Fruit fly (Drosophila melanogaster) whole organism, embryonic: Measurements from ENCODE around the gene apn.

Experiments
- BEAF-32 ChIP-seq: fragments of 200-800 bp; sonication (Bioruptor generic); optimal IDR thresholded peaks from 3 replicates; lab custom pipeline; 2017; ENCODE audit warnings: missing biosample characterization, missing genetic modification characterization, mild to moderate bottlenecking, moderate library complexity, missing genetic modification reagents
- BtbVII ChIP-seq: fragments of 200-800 bp; sonication (Bioruptor generic); optimal IDR thresholded peaks from 3 replicates; lab custom pipeline; 2017; ENCODE audit warnings: missing biosample characterization, mild to moderate bottlenecking, missing genetic modification characterization
- CG10959 ChIP-seq: fragments of 200-800 bp; sonication (Bioruptor generic); IDR thresholded peaks from 2 replicates; pipeline ENCODE4 v1.3.6; 2022; ENCODE audit warnings: missing biosample characterization, missing genetic modification characterization
- CG11696 ChIP-seq: fragments of 200-800 bp; sonication (Bioruptor generic); IDR thresholded peaks from 2 replicates; pipeline ENCODE4 v1.3.6; 2022; ENCODE audit warnings: missing biosample characterization, missing genetic modification characterization
- CG12155 ChIP-seq: fragments of 200-800 bp; sonication (Bioruptor generic); optimal IDR thresholded peaks from 3 replicates; lab custom pipeline; 2016; ENCODE audit warnings: missing biosample characterization, missing genetic modification characterization
- CG15269 ChIP-seq: fragments of 200-800 bp; sonication (Bioruptor generic); optimal IDR thresholded peaks from 2 replicates; lab custom pipeline; 2018; ENCODE audit warnings: missing biosample characterization, mild to moderate bottlenecking, missing genetic modification characterization, moderate library complexity
- CG17385 ChIP-seq: fragments of 200-800 bp; sonication (Bioruptor generic); optimal IDR thresholded peaks from 3 replicates; lab custom pipeline; 2018; ENCODE audit warnings: missing biosample characterization, mild to moderate bottlenecking, missing genetic modification characterization
- CG1792 ChIP-seq: fragments of 200-800 bp; sonication (Bioruptor generic); optimal IDR thresholded peaks from 2 replicates; lab custom pipeline; 2016; ENCODE audit warnings: missing biosample characterization, missing genetic modification characterization
- CG2116 ChIP-seq: fragments of 200-800 bp; sonication (Bioruptor generic); optimal IDR thresholded peaks from 3 replicates; lab custom pipeline; 2018; ENCODE audit warnings: missing biosample characterization, mild to moderate bottlenecking, missing genetic modification characterization
- CG2889 ChIP-seq: fragments of 200-800 bp; sonication (Bioruptor generic); IDR thresholded peaks from 3 replicates; pipeline ENCODE4 v1.3.6; 2022; ENCODE audit warnings: missing biosample characterization, missing genetic modification characterization
- CG30431 ChIP-seq: fragments of 200-800 bp; sonication (Bioruptor generic); optimal IDR thresholded peaks from 2 replicates; lab custom pipeline; 2017; ENCODE audit warnings: missing biosample characterization, missing genetic modification characterization
- CG31388 ChIP-seq: fragments of 200-800 bp; sonication (Bioruptor generic); optimal IDR thresholded peaks from 2 replicates; lab custom pipeline; 2016; ENCODE audit warnings: missing biosample characterization, missing genetic modification characterization
- CG3163 ChIP-seq: fragments of 200-800 bp; sonication (Bioruptor generic); optimal IDR thresholded peaks from 3 replicates; lab custom pipeline; 2016; ENCODE audit warnings: missing biosample characterization, missing genetic modification characterization
- CG43689 ChIP-seq: fragments of 200-800 bp; sonication (Bioruptor generic); IDR thresholded peaks from 2 replicates; pipeline ENCODE4 v1.3.6; 2022; ENCODE audit warnings: missing biosample characterization, missing genetic modification characterization
- CG4424 ChIP-seq: fragments of 200-800 bp; sonication (Bioruptor generic); optimal IDR thresholded peaks from 3 replicates; lab custom pipeline; 2016; ENCODE audit warnings: missing biosample characterization, missing genetic modification characterization
- CG6272 ChIP-seq: fragments of 200-800 bp; sonication (Bioruptor generic); IDR thresholded peaks from 2 replicates; pipeline ENCODE4 v1.3.6; 2022; ENCODE audit warnings: missing biosample characterization, missing genetic modification characterization
- CG6689 ChIP-seq: fragments of 200-800 bp; sonication (Bioruptor generic); IDR thresholded peaks from 2 replicates; pipeline ENCODE4 v1.3.6; 2022; ENCODE audit warnings: missing biosample characterization, missing genetic modification characterization
- CG7786 ChIP-seq: fragments of 200-800 bp; sonication (Bioruptor generic); optimal IDR thresholded peaks from 2 replicates; lab custom pipeline; 2016; ENCODE audit warnings: missing biosample characterization, missing genetic modification characterization
- CG7928 ChIP-seq: fragments of 200-800 bp; sonication (Bioruptor generic); optimal IDR thresholded peaks from 2 replicates; lab custom pipeline; 2017; ENCODE audit warnings: missing biosample characterization, mild to moderate bottlenecking, missing genetic modification characterization
- CG8290 ChIP-seq, 3 experiments: fragments of 200-800 bp; sonication (Bioruptor generic); optimal IDR thresholded peaks; 2 replicates each; lab custom pipeline; 2016 to 2019; ENCODE audit warnings: missing biosample characterization in 3 of 3, missing genetic modification characterization in 3 of 3, mild to moderate bottlenecking in 2 of 3, moderate library complexity in 1 of 3
- CG8478 ChIP-seq: fragments of >200 bp; optimal IDR thresholded peaks from 2 replicates; lab custom pipeline; 2018
- CG8944 ChIP-seq: fragments of 200-800 bp; sonication (Bioruptor generic); optimal IDR thresholded peaks from 3 replicates; lab custom pipeline; 2016; ENCODE audit warnings: missing biosample characterization, missing genetic modification characterization
- Dfd ChIP-seq, 2 experiments: fragments of >200 bp; optimal IDR thresholded peaks; 2 replicates each; lab custom pipeline; 2017; ENCODE audit warnings: missing biosample characterization in 2 of 2, missing genetic modification characterization in 2 of 2
- Lim3 ChIP-seq: fragments of 200-800 bp; sonication (Bioruptor generic); IDR thresholded peaks from 2 replicates; pipeline ENCODE4 v1.3.6; 2022; ENCODE audit warnings: missing biosample characterization, missing genetic modification characterization
- Opbp ChIP-seq: fragments of 200-800 bp; sonication (Bioruptor generic); IDR thresholded peaks from 3 replicates; pipeline ENCODE4 v1.3.6; 2022; ENCODE audit warnings: missing biosample characterization, missing genetic modification characterization; ENCODE audit not compliant: partially characterized antibody
- Stat92E ChIP-seq, 3 experiments: fragments of >200 bp in 2 of 3; fragments of 200-800 bp in 1 of 3; sonication (Bioruptor generic) in 1 of 3; optimal IDR thresholded peaks; 2 replicates each; lab custom pipeline; 2017 to 2019; ENCODE audit warnings: missing biosample characterization in 3 of 3, missing genetic modification characterization in 3 of 3, mild to moderate bottlenecking in 1 of 3, moderate library complexity in 1 of 3
- abd-A ChIP-seq: fragments of 200-800 bp; sonication (Bioruptor generic); optimal IDR thresholded peaks from 3 replicates; lab custom pipeline; 2019; ENCODE audit warnings: missing biosample characterization, mild to moderate bottlenecking, missing genetic modification characterization, moderate library complexity
- bowl ChIP-seq: fragments of 200-800 bp; sonication (Bioruptor generic); IDR thresholded peaks from 2 replicates; pipeline ENCODE4 v1.3.6; 2022; ENCODE audit warnings: missing biosample characterization, missing genetic modification characterization
- cato ChIP-seq: fragments of 200-800 bp; sonication (Bioruptor generic); optimal IDR thresholded peaks from 2 replicates; lab custom pipeline; 2016; ENCODE audit warnings: missing biosample characterization, missing genetic modification characterization, borderline replicate concordance
- cg ChIP-seq: fragments of 200-800 bp; sonication (Bioruptor generic); optimal IDR thresholded peaks from 3 replicates; lab custom pipeline; 2019; ENCODE audit warnings: missing biosample characterization, mild to moderate bottlenecking, missing genetic modification characterization, moderate library complexity
- crol ChIP-seq: fragments of 200-800 bp; sonication (Bioruptor generic); IDR thresholded peaks from 2 replicates; pipeline ENCODE4 v1.3.6; 2022; ENCODE audit warnings: missing biosample characterization, missing genetic modification characterization
- da ChIP-seq: fragments of 200-800 bp; sonication (Bioruptor generic); optimal IDR thresholded peaks from 2 replicates; lab custom pipeline; 2016; ENCODE audit warnings: missing biosample characterization, missing genetic modification characterization
- dmrt99B ChIP-seq: fragments of 200-800 bp; sonication (Bioruptor generic); optimal IDR thresholded peaks from 2 replicates; lab custom pipeline; 2018; ENCODE audit warnings: missing biosample characterization, mild to moderate bottlenecking, missing genetic modification characterization, moderate library complexity
- fd3F ChIP-seq: fragments of 200-800 bp; sonication (Bioruptor generic); optimal IDR thresholded peaks from 2 replicates; lab custom pipeline; 2018; ENCODE audit warnings: missing biosample characterization, mild to moderate bottlenecking, missing genetic modification characterization, moderate library complexity
- fd64A ChIP-seq: fragments of 200-800 bp; sonication (Bioruptor generic); optimal IDR thresholded peaks from 3 replicates; lab custom pipeline; 2018; ENCODE audit warnings: missing biosample characterization, mild to moderate bottlenecking, missing genetic modification characterization
- grau ChIP-seq: fragments of 200-800 bp; optimal IDR thresholded peaks from 3 replicates; lab custom pipeline; 2019; ENCODE audit warnings: missing biosample characterization, mild to moderate bottlenecking, missing genetic modification characterization, moderate library complexity
- klu ChIP-seq: fragments of 200-800 bp; sonication (Bioruptor generic); IDR thresholded peaks from 2 replicates; pipeline ENCODE4 v1.3.6; 2022; ENCODE audit warnings: missing biosample characterization, missing genetic modification characterization
- lab ChIP-seq: fragments of 200-800 bp; sonication (Bioruptor generic); optimal IDR thresholded peaks from 3 replicates; lab custom pipeline; 2017; ENCODE audit warnings: missing biosample characterization, missing genetic modification characterization, mild to moderate bottlenecking, moderate library complexity, missing genetic modification reagents
- lov ChIP-seq, 2 experiments: fragments of 200-800 bp in 1 of 2; fragments of >200 bp in 1 of 2; sonication (Bioruptor generic) in 1 of 2; IDR thresholded peaks in 1 of 2; optimal IDR thresholded peaks in 1 of 2; 2 replicates in 1 of 2; 3 replicates in 1 of 2; pipeline versions ENCODE4 v1.3.6 to Lab custom; 2017 to 2022; ENCODE audit warnings: missing biosample characterization in 1 of 2, missing genetic modification characterization in 1 of 2
- luna ChIP-seq: fragments of 200-800 bp; sonication (Bioruptor generic); optimal IDR thresholded peaks from 2 replicates; lab custom pipeline; 2016; ENCODE audit warnings: missing biosample characterization, missing genetic modification characterization
- nom ChIP-seq: fragments of 200-800 bp; sonication (Bioruptor generic); optimal IDR thresholded peaks from 2 replicates; lab custom pipeline; 2017; ENCODE audit warnings: missing biosample characterization, missing genetic modification characterization, mild to moderate bottlenecking, moderate library complexity, missing genetic modification reagents
- p53 ChIP-seq: fragments of 200-800 bp; sonication (Bioruptor generic); optimal IDR thresholded peaks from 2 replicates; lab custom pipeline; 2016; ENCODE audit warnings: missing biosample characterization, missing genetic modification characterization
- pan ChIP-seq, 4 experiments: fragments of >200 bp in 3 of 4; fragments of 200-800 bp in 1 of 4; sonication (Bioruptor generic) in 1 of 4; optimal IDR thresholded peaks in 3 of 4; IDR thresholded peaks in 1 of 4; 2 replicates each; pipeline versions ENCODE4 v1.3.6 to Lab custom; 2017 to 2022; ENCODE audit warnings: missing biosample characterization in 2 of 4, missing genetic modification characterization in 2 of 4, mixed read lengths in 1 of 4
- pfk ChIP-seq: fragments of 200-800 bp; sonication (Bioruptor generic); optimal IDR thresholded peaks from 2 replicates; lab custom pipeline; 2018; ENCODE audit warnings: missing biosample characterization, mild to moderate bottlenecking, missing genetic modification characterization, moderate library complexity
- salm ChIP-seq: fragments of 200-800 bp; sonication (Bioruptor generic); optimal IDR thresholded peaks from 2 replicates; lab custom pipeline; 2018; ENCODE audit warnings: missing biosample characterization, mild to moderate bottlenecking, missing genetic modification characterization
- sens-2 ChIP-seq: fragments of 200-800 bp; sonication (Bioruptor generic); IDR thresholded peaks from 2 replicates; pipeline ENCODE4 v1.3.6; 2022; ENCODE audit warnings: missing biosample characterization, missing genetic modification characterization
- shn ChIP-seq: fragments of 200-800 bp; sonication (Bioruptor generic); optimal IDR thresholded peaks from 3 replicates; lab custom pipeline; 2016; ENCODE audit warnings: missing biosample characterization, missing genetic modification characterization
- slp2 ChIP-seq: fragments of 200-800 bp; sonication (Bioruptor generic); optimal IDR thresholded peaks from 2 replicates; lab custom pipeline; 2016; ENCODE audit warnings: missing biosample characterization, missing genetic modification characterization
- sr ChIP-seq: fragments of 200-800 bp; sonication (Bioruptor generic); IDR thresholded peaks from 3 replicates; pipeline ENCODE4 v1.3.6; 2022; ENCODE audit warnings: missing biosample characterization, missing genetic modification characterization
- vfl ChIP-seq: fragments of 200-800 bp; sonication (Bioruptor generic); optimal IDR thresholded peaks from 2 replicates; lab custom pipeline; 2016; ENCODE audit warnings: missing biosample characterization, missing genetic modification characterization

apn gene

DNA sequence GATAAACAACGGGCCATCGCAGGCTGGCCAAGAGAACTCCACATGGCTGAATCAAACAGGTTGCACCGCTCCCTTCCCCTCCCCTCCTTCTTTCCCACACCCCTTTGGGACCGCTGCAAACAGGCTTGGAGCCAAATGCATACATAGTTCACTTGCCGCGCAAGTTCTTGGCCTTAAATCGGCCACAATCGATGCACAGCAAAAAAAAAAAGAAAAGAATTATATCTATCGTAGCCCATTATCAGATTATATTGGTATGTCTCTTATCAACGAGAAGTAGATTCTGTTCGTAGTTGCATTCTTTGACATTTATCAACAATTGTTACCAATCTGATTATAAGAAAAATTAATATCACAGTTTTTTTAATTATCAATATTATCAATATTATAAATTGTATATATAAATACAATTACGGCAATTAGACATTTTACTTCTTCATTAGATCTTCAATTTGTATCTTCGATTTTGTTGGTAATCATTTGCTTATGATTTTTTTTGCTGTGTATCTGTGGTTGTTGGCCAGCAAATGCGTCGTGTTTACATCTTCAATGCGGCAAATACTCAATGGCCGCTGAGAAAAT, 16.8 kb upstream of the apn start (continued):
- TF ChIP-seq lov (optimal IDR thresholded peaks at IDR 0.05; lab: Kevin White, UChicago) (no peak), lov (GFP tag; IDR thresholded peaks at IDR 0.05; lab: Robert Waterston, UW) (no peak), dmrt99B (tag; lab: Kevin White, UChicago) (peak; percentile 68), CG2116 (GFP tag; lab: Kevin White, UChicago) (no peak), abd-A (tag; lab: Kevin White, UChicago) (no peak), CG4424 (GFP tag; lab: Kevin White, UChicago) (peak; percentile 69), sens-2 (GFP tag; lab: Robert Waterston, UW) (no peak), CG30431 (GFP tag; lab: Kevin White, UChicago) (no peak), fd64A (GFP tag; lab: Kevin White, UChicago) (no peak), Dfd (GFP tag; optimal IDR thresholded peaks at IDR 0.05; lab: Kevin White, UChicago) (no peak), da (no peak), CG8478 (no peak), CG43689 (GFP tag; lab: Robert Waterston, UW) (no peak), fd3F (no peak), Stat92E (GFP tag; optimal IDR thresholded peaks at IDR 0.05; lab: Kevin White, UChicago) (peak in 1 of 3 experiments; percentile 64), lab (GFP tag; lab: Kevin White, UChicago) (no peak), CG6272 (no peak), bowl (no peak), klu (GFP tag; lab: Robert Waterston, UW) (no peak), pfk (no peak), slp2 (GFP tag; lab: Kevin White, UChicago) (no peak), p53 (GFP tag; lab: Kevin White, UChicago) (no peak), CG1792 (GFP tag; lab: Kevin White, UChicago) (no peak), luna (GFP tag; lab: Kevin White, UChicago) (no peak), CG17385 (GFP tag; lab: Kevin White, UChicago) (peak; percentile 48), BtbVII (GFP tag; lab: Kevin White, UChicago) (no peak), nom (GFP tag; lab: Kevin White, UChicago) (peak; percentile 40), CG2889 (GFP tag; lab: Robert Waterston, UW) (no peak), CG3163 (GFP tag; lab: Kevin White, UChicago) (no peak), Opbp (no peak), vfl (no peak), CG7786 (no peak), sr (no peak), CG15269 (tag; lab: Kevin White, UChicago) (peak; percentile 19), Lim3 (GFP tag; lab: Robert Waterston, UW) (no peak), CG10959 (GFP tag; lab: Robert Waterston, UW) (no peak), shn (no peak), grau (peak; percentile 62), cato (GFP tag; lab: Kevin White, UChicago) (no peak), CG11696 (GFP tag; lab: Robert Waterston, UW) (no peak), CG6689 (0 out of 2 replicates have a peak, but pooled peaks have one; percentile 51), CG12155 (GFP tag; lab: Kevin White, UChicago) (no peak), crol (GFP tag; lab: Robert Waterston, UW) (peak; percentile 70), salm (tag; lab: Kevin White, UChicago) (no peak), cg (GFP tag; lab: Kevin White, UChicago) (no peak), CG8944 (GFP tag; lab: Kevin White, UChicago) (no peak), pan (optimal IDR thresholded peaks at IDR 0.05; lab: Kevin White, UChicago) (no peak), pan (GFP tag; optimal IDR thresholded peaks at IDR 0.05 in 1 of 2, IDR thresholded peaks at IDR 0.05 in 1 of 2) (no peak), CG7928 (GFP tag; lab: Kevin White, UChicago) (no peak), CG31388 (GFP tag; lab: Kevin White, UChicago) (no peak), CG8290 (GFP tag; optimal IDR thresholded peaks at IDR 0.05; lab: Kevin White, UChicago) (no peak), CG8290 (tag; optimal IDR thresholded peaks at IDR 0.05; lab: Kevin White, UChicago) (no peak), BEAF-32 (GFP tag; lab: Kevin White, UChicago) (no peak)
